Worm (Caenorhabditis elegans) whole organism, L3 larva: Measurements from ENCODE around the gene actl-1.
A peak's percentile ranks its signal among the peaks of the same experiment; 100 is the strongest.

Experiments used
- ZK546.5 ChIP-seq: sonication (generic microtip); optimal IDR thresholded peaks from 2 replicates; lab custom pipeline; 2017; ENCODE audit warnings: missing biosample characterization, missing genetic modification characterization
- aly-2 ChIP-seq: fragments of 150-350 bp; optimal IDR thresholded peaks from 2 replicates; lab custom pipeline; 2014; ENCODE audit warnings: missing biosample characterization, missing genetic modification characterization
- ama-1 ChIP-seq: fragments of 150-350 bp; optimal IDR thresholded peaks from 2 replicates; lab custom pipeline; 2018
- ceh-82 ChIP-seq: fragments of 150-350 bp; optimal IDR thresholded peaks from 2 replicates; lab custom pipeline; 2014; ENCODE audit warnings: missing biosample characterization, missing genetic modification characterization
- egl-5 ChIP-seq: fragments of 150-350 bp; optimal IDR thresholded peaks from 2 replicates; lab custom pipeline; 2017; ENCODE audit warnings: missing biosample characterization, missing genetic modification reagents, missing genetic modification characterization, inconsistent platforms
- elt-1 ChIP-seq: fragments of 150-350 bp; optimal IDR thresholded peaks from 2 replicates; lab custom pipeline; 2014; ENCODE audit warnings: missing biosample characterization, missing genetic modification characterization
- fkh-10 ChIP-seq: sonication (generic microtip); optimal IDR thresholded peaks from 2 replicates; lab custom pipeline; 2017; ENCODE audit warnings: missing biosample characterization, missing genetic modification reagents, missing genetic modification characterization
- jun-1 ChIP-seq: fragments of 150-350 bp; optimal IDR thresholded peaks from 2 replicates; lab custom pipeline; 2014; ENCODE audit warnings: missing biosample characterization, missing genetic modification reagents, missing genetic modification characterization
- nhr-237 ChIP-seq: fragments of 150-350 bp; optimal IDR thresholded peaks from 2 replicates; lab custom pipeline; 2014; ENCODE audit warnings: missing biosample characterization, missing genetic modification characterization
- pqm-1 ChIP-seq: fragments of 150-350 bp; optimal IDR thresholded peaks from 2 replicates; lab custom pipeline; 2017; ENCODE audit warnings: missing biosample characterization, missing genetic modification characterization, inconsistent platforms
- unc-62 ChIP-seq: fragments of 150-350 bp; sonication (generic microtip); optimal IDR thresholded peaks from 4 replicates; lab custom pipeline; 2014; ENCODE audit warnings: missing biosample characterization, missing genetic modification reagents, missing genetic modification characterization

DNA sequence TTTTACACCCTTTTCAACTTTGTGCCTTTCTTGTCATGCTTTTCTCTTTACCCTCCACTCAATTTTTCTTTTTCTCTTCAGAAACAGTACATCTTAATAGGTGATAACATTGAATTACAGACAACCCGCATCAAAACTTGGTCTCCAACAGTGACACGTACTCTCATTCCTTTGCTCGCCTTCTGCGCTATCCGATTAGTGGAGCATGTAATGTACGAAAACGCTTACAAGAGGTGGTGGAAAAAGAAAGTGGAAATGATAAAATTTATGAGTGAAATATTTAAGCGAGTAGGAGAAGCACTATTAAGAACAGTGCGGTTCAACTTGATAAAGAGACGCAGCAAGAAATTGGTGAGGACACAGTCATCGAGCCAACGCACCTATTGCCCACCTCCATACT, 43.1 kb downstream of the actl-1 start, which contains the start of gene pept-1:
- TF ChIP-seq egl-5 (tag; lab: Kevin White, UChicago) (no peak), ceh-82 (no peak), jun-1 (tag; lab: Kevin White, UChicago) (no peak), nhr-237 (tag; lab: Kevin White, UChicago) (no peak), fkh-10 (GFP tag; lab: Kevin White, UChicago) (no peak), aly-2 (tag; lab: Kevin White, UChicago) (no peak), ZK546.5 (tag; lab: Kevin White, UChicago) (no peak), unc-62 (no peak), elt-1 (tag; lab: Kevin White, UChicago) (no peak), pqm-1 (peak; percentile 94), ama-1 (lab: Kevin White, UChicago) (no peak)
